Fruit fly (Drosophila melanogaster) whole organism, embryonic: Measurements from ENCODE around the gene Kap3.

Experiments
- Antp ChIP-seq: fragments of 200-800 bp; sonication (Bioruptor generic); optimal IDR thresholded peaks from 3 replicates; lab custom pipeline; 2016; ENCODE audit warnings: missing biosample characterization, missing genetic modification characterization
- Awh ChIP-seq: fragments of 200-800 bp; sonication (Bioruptor generic); IDR thresholded peaks from 2 replicates; pipeline ENCODE4, ENCODE4 v1.3.6; 2022; ENCODE audit warnings: missing biosample characterization, missing genetic modification characterization
- Bgb ChIP-seq: fragments of 200-800 bp; sonication (Bioruptor generic); IDR thresholded peaks from 2 replicates; pipeline ENCODE4 v1.3.6; 2022; ENCODE audit warnings: missing biosample characterization, missing genetic modification characterization; ENCODE audit not compliant: partially characterized antibody
- CG11723 ChIP-seq: fragments of 200-800 bp; sonication (Bioruptor generic); optimal IDR thresholded peaks from 2 replicates; lab custom pipeline; 2017; ENCODE audit warnings: missing biosample characterization, mild to moderate bottlenecking, missing genetic modification characterization
- CG14667 ChIP-seq: fragments of 200-800 bp; sonication (Bioruptor generic); IDR thresholded peaks from 2 replicates; pipeline ENCODE4 v1.3.6; 2022; ENCODE audit warnings: missing biosample characterization, missing genetic modification characterization
- CG15269 ChIP-seq: fragments of 200-800 bp; sonication (Bioruptor generic); optimal IDR thresholded peaks from 2 replicates; lab custom pipeline; 2018; ENCODE audit warnings: missing biosample characterization, mild to moderate bottlenecking, missing genetic modification characterization, moderate library complexity
- CG1603 ChIP-seq: fragments of 200-800 bp; sonication (Bioruptor generic); optimal IDR thresholded peaks from 2 replicates; lab custom pipeline; 2019; ENCODE audit warnings: missing biosample characterization, mild to moderate bottlenecking, missing genetic modification characterization, moderate library complexity
- CG18599 ChIP-seq: fragments of 200-800 bp; sonication (Bioruptor generic); optimal IDR thresholded peaks from 3 replicates; lab custom pipeline; 2017; ENCODE audit warnings: missing biosample characterization, missing genetic modification characterization, mild to moderate bottlenecking, moderate library complexity, missing genetic modification reagents
- CG2120 ChIP-seq: fragments of 200-800 bp; sonication (Bioruptor generic); optimal IDR thresholded peaks from 3 replicates; lab custom pipeline; 2016; ENCODE audit warnings: missing biosample characterization, missing genetic modification characterization
- CG2678 ChIP-seq: fragments of 200-800 bp; sonication (Bioruptor generic); optimal IDR thresholded peaks from 3 replicates; lab custom pipeline; 2019; ENCODE audit warnings: missing biosample characterization, mild to moderate bottlenecking, missing genetic modification characterization, moderate library complexity
- CG32532 ChIP-seq: fragments of 200-800 bp; sonication (Bioruptor generic); IDR thresholded peaks from 2 replicates; pipeline ENCODE4 v1.3.6; 2022; ENCODE audit warnings: missing biosample characterization, missing genetic modification characterization
- CG34422 ChIP-seq: fragments of 200-800 bp; sonication (Bioruptor generic); IDR thresholded peaks from 3 replicates; pipeline ENCODE4 v1.3.6; 2022; ENCODE audit warnings: missing biosample characterization, missing genetic modification characterization
- CG7372 ChIP-seq: fragments of 200-800 bp; sonication (Bioruptor generic); IDR thresholded peaks from 2 replicates; pipeline ENCODE4 v1.3.6; 2022; ENCODE audit warnings: missing biosample characterization, missing genetic modification characterization
- CG7839 ChIP-seq: fragments of 200-800 bp; sonication (Bioruptor generic); optimal IDR thresholded peaks from 3 replicates; lab custom pipeline; 2018; ENCODE audit warnings: missing biosample characterization, mild to moderate bottlenecking, missing genetic modification characterization, moderate library complexity
- CG9817 ChIP-seq: fragments of 200-800 bp; sonication (Bioruptor generic); optimal IDR thresholded peaks from 2 replicates; lab custom pipeline; 2018; ENCODE audit warnings: missing biosample characterization, mild to moderate bottlenecking, missing genetic modification characterization, moderate library complexity
- D ChIP-seq, 2 experiments: fragments of 200-800 bp in 1 of 2; fragments of >200 bp in 1 of 2; sonication (Bioruptor generic) in 1 of 2; optimal IDR thresholded peaks; 2 replicates in 1 of 2; 3 replicates in 1 of 2; lab custom pipeline; 2017; ENCODE audit warnings: mild to moderate bottlenecking in 1 of 2, missing biosample characterization in 1 of 2, missing genetic modification characterization in 1 of 2, missing genetic modification reagents in 1 of 2
- ERR ChIP-seq: fragments of 200-800 bp; sonication (Bioruptor generic); optimal IDR thresholded peaks from 2 replicates; lab custom pipeline; 2016; ENCODE audit warnings: missing biosample characterization, missing genetic modification characterization
- Fer1 ChIP-seq: fragments of 200-800 bp; sonication (Bioruptor generic); optimal IDR thresholded peaks from 2 replicates; lab custom pipeline; 2017; ENCODE audit warnings: missing biosample characterization, mild to moderate bottlenecking, missing genetic modification characterization
- Hmr ChIP-seq: fragments of 200-800 bp; sonication (Bioruptor generic); optimal IDR thresholded peaks from 3 replicates; lab custom pipeline; 2017; ENCODE audit warnings: mild to moderate bottlenecking, missing biosample characterization, missing genetic modification reagents, missing genetic modification characterization
- Hr51 ChIP-seq, 2 experiments: fragments of 200-800 bp; sonication (Bioruptor generic); optimal IDR thresholded peaks; 2 replicates in 1 of 2; 3 replicates in 1 of 2; lab custom pipeline; 2016 to 2018; ENCODE audit warnings: missing biosample characterization in 2 of 2, missing genetic modification characterization in 2 of 2, mild to moderate bottlenecking in 1 of 2, moderate library complexity in 1 of 2
- Med ChIP-seq: fragments of 200-800 bp; sonication (Bioruptor generic); peaks from one replicate; lab custom pipeline; 2016; ENCODE audit warnings: missing biosample characterization, missing genetic modification characterization, mild to moderate bottlenecking, inconsistent platforms, moderate library complexity
- Nf-YB ChIP-seq: fragments of 200-800 bp; sonication (Bioruptor generic); optimal IDR thresholded peaks from 3 replicates; lab custom pipeline; 2019; ENCODE audit warnings: missing biosample characterization, mild to moderate bottlenecking, missing genetic modification characterization, moderate library complexity
- PHDP ChIP-seq: fragments of 200-800 bp; sonication (Bioruptor generic); optimal IDR thresholded peaks from 3 replicates; lab custom pipeline; 2018; ENCODE audit warnings: missing biosample characterization, mild to moderate bottlenecking, missing genetic modification characterization, moderate library complexity
- Sin3A ChIP-seq: fragments of >200 bp; optimal IDR thresholded peaks from 2 replicates; lab custom pipeline; 2018
- Tbp ChIP-seq: fragments of >200 bp; optimal IDR thresholded peaks from 2 replicates; lab custom pipeline; 2018; ENCODE audit warnings: missing biosample characterization, missing genetic modification characterization
- chif ChIP-seq, 2 experiments: fragments of 200-800 bp; sonication (Bioruptor generic); optimal IDR thresholded peaks; 3 replicates each; lab custom pipeline; 2016; ENCODE audit warnings: missing biosample characterization in 2 of 2, missing genetic modification characterization in 2 of 2
- cwo ChIP-seq: fragments of 200-800 bp; sonication (Bioruptor generic); optimal IDR thresholded peaks from 3 replicates; lab custom pipeline; 2017; ENCODE audit warnings: missing biosample characterization, missing genetic modification characterization, mild to moderate bottlenecking, moderate library complexity, missing genetic modification reagents
- dmrt99B ChIP-seq: fragments of 200-800 bp; sonication (Bioruptor generic); optimal IDR thresholded peaks from 2 replicates; lab custom pipeline; 2018; ENCODE audit warnings: missing biosample characterization, mild to moderate bottlenecking, missing genetic modification characterization, moderate library complexity
- dpn ChIP-seq, 2 experiments: fragments of 200-800 bp; sonication (Bioruptor generic); optimal IDR thresholded peaks; 3 replicates each; lab custom pipeline; 2016; ENCODE audit warnings: missing biosample characterization in 2 of 2, missing genetic modification characterization in 2 of 2
- dysf ChIP-seq: fragments of 200-800 bp; sonication (Bioruptor generic); IDR thresholded peaks from 3 replicates; pipeline ENCODE4 v1.3.6; 2022; ENCODE audit warnings: missing biosample characterization, missing genetic modification characterization
- fd102C ChIP-seq: fragments of 200-800 bp; sonication (Bioruptor generic); optimal IDR thresholded peaks from 2 replicates; lab custom pipeline; 2018; ENCODE audit warnings: missing biosample characterization, mild to moderate bottlenecking, missing genetic modification characterization, moderate library complexity
- fd96Cb ChIP-seq: fragments of 200-800 bp; sonication (Bioruptor generic); optimal IDR thresholded peaks from 2 replicates; lab custom pipeline; 2018; ENCODE audit warnings: missing biosample characterization, mild to moderate bottlenecking, missing genetic modification characterization, moderate library complexity
- gfzf ChIP-seq: fragments of 200-800 bp; sonication (Bioruptor generic); optimal IDR thresholded peaks from 2 replicates; lab custom pipeline; 2016; ENCODE audit warnings: missing biosample characterization, mild to moderate bottlenecking, missing genetic modification characterization, moderate library complexity
- grn ChIP-seq: fragments of 200-800 bp; sonication (Bioruptor generic); optimal IDR thresholded peaks from 3 replicates; lab custom pipeline; 2017; ENCODE audit warnings: missing biosample characterization, missing genetic modification characterization
- hkb ChIP-seq, 2 experiments: fragments of 200-800 bp in 1 of 2; fragments of >200 bp in 1 of 2; sonication (Bioruptor generic) in 1 of 2; IDR thresholded peaks in 1 of 2; optimal IDR thresholded peaks in 1 of 2; 2 replicates each; pipeline versions ENCODE4 v1.3.6 to Lab custom; 2017 to 2022; ENCODE audit warnings: missing biosample characterization in 1 of 2, missing genetic modification characterization in 1 of 2
- insv ChIP-seq, 2 experiments: fragments of 200-800 bp; sonication (Bioruptor generic); optimal IDR thresholded peaks; 3 replicates each; lab custom pipeline; 2016 to 2018; ENCODE audit warnings: missing biosample characterization in 2 of 2, missing genetic modification characterization in 2 of 2
- klu ChIP-seq: fragments of 200-800 bp; sonication (Bioruptor generic); IDR thresholded peaks from 2 replicates; pipeline ENCODE4 v1.3.6; 2022; ENCODE audit warnings: missing biosample characterization, missing genetic modification characterization
- lab ChIP-seq: fragments of 200-800 bp; sonication (Bioruptor generic); optimal IDR thresholded peaks from 3 replicates; lab custom pipeline; 2017; ENCODE audit warnings: missing biosample characterization, missing genetic modification characterization, mild to moderate bottlenecking, moderate library complexity, missing genetic modification reagents
- lmd ChIP-seq: fragments of 200-800 bp; sonication (Bioruptor generic); IDR thresholded peaks from 2 replicates; pipeline ENCODE4 v1.3.6; 2022; ENCODE audit warnings: missing biosample characterization, missing genetic modification characterization
- lola ChIP-seq, 3 experiments: fragments of >200 bp in 2 of 3; fragments of 200-800 bp in 1 of 3; sonication (Bioruptor generic) in 1 of 3; optimal IDR thresholded peaks; 2 replicates each; lab custom pipeline; 2017 to 2019; ENCODE audit warnings: missing biosample characterization in 3 of 3, missing genetic modification characterization in 3 of 3, mild to moderate bottlenecking in 1 of 3, moderate library complexity in 1 of 3
- sens ChIP-seq: fragments of 200-800 bp; sonication (Bioruptor generic); peaks from one replicate; lab custom pipeline; 2016; ENCODE audit warnings: missing biosample characterization, missing genetic modification characterization
- shn ChIP-seq: fragments of 200-800 bp; sonication (Bioruptor generic); optimal IDR thresholded peaks from 3 replicates; lab custom pipeline; 2016; ENCODE audit warnings: missing biosample characterization, missing genetic modification characterization

The Kap3 gene

DNA sequence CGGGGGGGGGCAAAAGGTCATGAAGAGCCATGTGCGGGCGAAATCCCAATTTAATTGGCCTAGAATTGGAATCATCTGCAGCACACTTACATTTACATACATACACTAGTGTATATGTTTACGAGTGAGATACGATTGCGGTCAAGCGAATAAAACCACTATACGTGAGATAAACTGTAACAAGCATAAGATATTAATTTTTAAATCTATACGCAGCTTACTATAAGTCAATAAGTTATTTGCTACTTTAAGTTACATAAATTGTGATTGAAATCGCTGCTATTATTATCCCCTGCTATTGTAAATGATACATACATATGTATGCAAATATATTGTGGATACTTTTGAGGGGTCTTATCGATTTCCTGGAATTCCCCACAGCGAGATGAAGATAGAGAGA, 39.3 kb upstream of the Kap3 start (continued):
- TF ChIP-seq klu (GFP tag; lab: Robert Waterston, UW), result no peak
- TF ChIP-seq dpn (GFP tag; optimal IDR thresholded peaks at IDR 0.05; lab: Kevin White, UChicago), result peak in 1 of 2 experiments; percentile 4
- peak; percentile 61 for TF ChIP-seq CG1603 (tag; lab: Kevin White, UChicago)
- TF ChIP-seq Tbp (GFP tag; lab: Kevin White, UChicago), result no peak
- TF ChIP-seq CG9817 (tag; lab: Kevin White, UChicago), result peak; percentile 52
- peak; percentile 65 for TF ChIP-seq Fer1 (GFP tag; lab: Kevin White, UChicago)
- no peak for TF ChIP-seq gfzf
- TF ChIP-seq dysf (GFP tag; lab: Robert Waterston, UW), result peak; percentile 70

dm6 chrX:11378388-11378787, 38.5 kb upstream of the Kap3 start:
- TF ChIP-seq sens, result peak; percentile 1
- TF ChIP-seq Fer1 (GFP tag; lab: Kevin White, UChicago), result peak; percentile 27
- TF ChIP-seq Hmr, result no peak
- TF ChIP-seq lab (GFP tag; lab: Kevin White, UChicago), result peak; percentile 17
- TF ChIP-seq CG11723, result no peak
- TF ChIP-seq cwo (GFP tag; lab: Kevin White, UChicago), result peak; percentile 12
- peak; percentile 13 for TF ChIP-seq PHDP
- TF ChIP-seq CG2120 (GFP tag; lab: Kevin White, UChicago), result peak; percentile 22
- no peak for TF ChIP-seq ERR
- peak; percentile 7 for TF ChIP-seq Med
- peak; percentile 23 for TF ChIP-seq CG2678 (tag; lab: Kevin White, UChicago)
- TF ChIP-seq CG18599 (GFP tag; lab: Kevin White, UChicago), result peak; percentile 55

DNA sequence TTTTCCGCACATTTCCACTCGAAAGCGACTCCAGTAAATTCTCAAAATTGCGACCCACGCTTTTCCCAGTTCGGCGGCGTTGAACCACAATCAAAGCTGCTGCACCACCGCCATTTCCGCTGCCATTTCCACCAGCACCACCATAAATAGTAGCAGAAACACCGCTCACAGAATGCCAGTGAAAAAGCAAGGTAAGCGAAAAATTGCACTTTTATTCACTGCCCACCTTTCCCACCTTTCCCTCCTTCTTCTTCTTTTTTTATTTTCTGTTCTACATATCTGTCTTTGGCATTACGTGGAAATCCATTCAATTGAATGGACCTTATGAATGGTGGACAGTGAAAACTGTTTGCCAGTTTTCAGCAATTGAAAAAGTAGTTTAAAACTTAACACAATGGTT, 34.4 kb upstream of the Kap3 start:
- no peak for TF ChIP-seq CG34422 (GFP tag; lab: Robert Waterston, UW)

DNA sequence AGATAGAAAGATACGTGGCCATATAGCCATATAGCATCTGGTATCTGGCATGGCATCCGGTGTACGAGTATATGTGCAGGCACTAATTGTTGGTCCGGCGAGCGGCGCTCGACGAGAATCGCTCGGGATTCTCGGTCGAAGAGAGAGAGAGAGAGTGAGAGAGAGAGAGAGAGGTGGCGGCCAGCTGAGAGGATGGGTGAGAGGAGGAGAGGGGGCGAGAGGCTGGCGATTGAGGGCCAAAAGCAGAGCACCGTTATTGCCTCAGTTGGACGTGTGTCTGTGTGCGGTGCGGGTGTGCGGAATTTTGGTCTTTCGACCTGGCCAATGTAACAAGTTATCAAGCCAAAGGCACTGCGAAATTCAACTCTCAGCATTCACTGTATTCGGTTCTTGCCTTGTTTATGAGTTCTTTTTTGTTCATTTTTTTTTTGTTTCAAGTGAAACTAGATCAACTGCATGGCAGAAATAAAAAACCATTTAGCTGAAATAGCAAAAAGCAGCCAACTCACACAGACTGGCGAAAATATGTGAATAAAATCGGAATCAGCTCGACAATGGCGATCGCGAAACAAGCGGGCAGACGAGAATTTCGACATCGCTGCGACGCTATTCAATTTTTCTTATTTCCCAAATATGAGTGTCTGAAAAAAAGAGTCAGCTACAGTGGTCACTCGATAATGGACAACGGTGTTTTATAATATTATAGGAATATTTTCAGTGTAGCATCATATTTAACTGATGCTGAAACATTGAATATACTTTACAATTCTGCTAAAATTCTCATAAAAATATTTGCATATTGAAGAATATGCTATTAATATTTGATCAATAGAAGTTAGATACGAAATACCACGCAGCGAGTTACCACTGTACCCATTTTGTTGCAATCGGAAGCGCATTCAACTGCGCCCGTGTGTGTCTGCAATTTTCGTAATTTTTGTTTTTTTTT, 33.2 kb upstream of the Kap3 start:
- TF ChIP-seq Nf-YB (no peak), chif (GFP tag; optimal IDR thresholded peaks at IDR 0.05; lab: Kevin White, UChicago) (no peak), lmd (GFP tag; lab: Robert Waterston, UW) (peak; percentile 40; the same call in 1 of the 2 replicates), D (optimal IDR thresholded peaks at IDR 0.05; lab: Kevin White, UChicago) (no peak), D (GFP tag; optimal IDR thresholded peaks at IDR 0.05; lab: Kevin White, UChicago) (no peak), Sin3A (lab: Kevin White, UChicago) (no peak), Hr51 (GFP tag; optimal IDR thresholded peaks at IDR 0.05; lab: Kevin White, UChicago) (peak in 1 of 2 experiments; percentile 18), Med (peak; percentile 32), CG15269 (tag; lab: Kevin White, UChicago) (peak; percentile 2), shn (GFP tag; lab: Kevin White, UChicago) (no peak), CG2120 (GFP tag; lab: Kevin White, UChicago) (no peak), dmrt99B (peak; percentile 2), Tbp (GFP tag; lab: Kevin White, UChicago) (no peak), Awh (GFP tag; lab: Robert Waterston, UW) (no peak), fd102C (no peak), CG7839 (tag; lab: Kevin White, UChicago) (peak; percentile 21), CG32532 (GFP tag; lab: Robert Waterston, UW) (peak; percentile 22; the same call in 1 of the 2 replicates), fd96Cb (no peak), CG7372 (GFP tag; lab: Robert Waterston, UW) (0 out of 2 replicates have a peak, but pooled peaks have one; percentile 23), hkb (optimal IDR thresholded peaks at IDR 0.05; lab: Kevin White, UChicago) (no peak), hkb (GFP tag; IDR thresholded peaks at IDR 0.05; lab: Robert Waterston, UW) (no peak), insv (GFP tag; optimal IDR thresholded peaks at IDR 0.05; lab: Kevin White, UChicago) (no peak), grn (GFP tag; lab: Kevin White, UChicago) (no peak), lola (GFP tag; optimal IDR thresholded peaks at IDR 0.05; lab: Kevin White, UChicago) (no peak), Bgb (GFP tag; lab: Robert Waterston, UW) (no peak), Antp (GFP tag; lab: Kevin White, UChicago) (no peak), CG14667 (no peak)
